Fruit fly (Drosophila melanogaster) whole organism, embryonic: Measurements from ENCODE around the gene NK7.1.
A peak's percentile ranks its signal among the peaks of the same experiment; 100 is the strongest.

Experiments used
- Awh ChIP-seq: fragments of 200-800 bp; sonication (Bioruptor generic); IDR thresholded peaks from 2 replicates; pipeline ENCODE4, ENCODE4 v1.3.6; 2022; ENCODE audit warnings: missing biosample characterization, missing genetic modification characterization
- B-H1 ChIP-seq: fragments of 200-800 bp; sonication (Bioruptor generic); IDR thresholded peaks from 3 replicates; pipeline ENCODE4 v1.3.6; 2022; ENCODE audit warnings: missing biosample characterization, missing genetic modification characterization
- BEAF-32 ChIP-seq: fragments of 200-800 bp; sonication (Bioruptor generic); optimal IDR thresholded peaks from 3 replicates; lab custom pipeline; 2017; ENCODE audit warnings: missing biosample characterization, missing genetic modification characterization, mild to moderate bottlenecking, moderate library complexity, missing genetic modification reagents
- Blimp-1 ChIP-seq: fragments of 200-800 bp; sonication (Bioruptor generic); optimal IDR thresholded peaks from 3 replicates; lab custom pipeline; 2018; ENCODE audit warnings: missing biosample characterization, missing genetic modification characterization, mild to moderate bottlenecking, moderate library complexity, missing genetic modification reagents
- CG1024 ChIP-seq: fragments of 200-800 bp; sonication (Bioruptor generic); IDR thresholded peaks from 2 replicates; pipeline ENCODE4 v1.3.6; 2022; ENCODE audit warnings: missing biosample characterization, missing genetic modification characterization
- CG11085 ChIP-seq: fragments of 200-800 bp; sonication (Bioruptor generic); IDR thresholded peaks from 2 replicates; pipeline ENCODE4 v1.3.6; 2022; ENCODE audit warnings: missing biosample characterization, missing genetic modification characterization
- CG11093 ChIP-seq: fragments of 200-800 bp; sonication (Bioruptor generic); IDR thresholded peaks from 3 replicates; pipeline ENCODE4 v1.3.6; 2022; ENCODE audit warnings: missing biosample characterization, missing genetic modification characterization
- CG11560 ChIP-seq: fragments of 200-800 bp; sonication (Bioruptor generic); IDR thresholded peaks from 3 replicates; pipeline ENCODE4 v1.3.6; 2022; ENCODE audit warnings: missing biosample characterization, missing genetic modification characterization
- CG13123 ChIP-seq: fragments of 200-800 bp; sonication (Bioruptor generic); optimal IDR thresholded peaks from 2 replicates; lab custom pipeline; 2016; ENCODE audit warnings: missing biosample characterization, missing genetic modification characterization
- CG14667 ChIP-seq: fragments of 200-800 bp; sonication (Bioruptor generic); IDR thresholded peaks from 2 replicates; pipeline ENCODE4 v1.3.6; 2022; ENCODE audit warnings: missing biosample characterization, missing genetic modification characterization
- CG16863 ChIP-seq: fragments of 200-800 bp; sonication (Bioruptor generic); optimal IDR thresholded peaks from 3 replicates; lab custom pipeline; 2016; ENCODE audit warnings: missing biosample characterization, missing genetic modification characterization
- CG17361 ChIP-seq: fragments of 200-800 bp; sonication (Bioruptor generic); IDR thresholded peaks from 3 replicates; pipeline ENCODE4 v1.3.6; 2022; ENCODE audit warnings: missing biosample characterization, missing genetic modification characterization
- CG30403 ChIP-seq: fragments of 200-800 bp; sonication (Bioruptor generic); optimal IDR thresholded peaks from 3 replicates; lab custom pipeline; 2016; ENCODE audit warnings: missing biosample characterization, missing genetic modification characterization
- CG32767 ChIP-seq: fragments of 200-800 bp; sonication (Bioruptor generic); IDR thresholded peaks from 2 replicates; pipeline ENCODE4 v1.3.6; 2022; ENCODE audit warnings: missing biosample characterization, missing genetic modification characterization
- CG6175 ChIP-seq: fragments of 200-800 bp; sonication (Bioruptor generic); IDR thresholded peaks from 3 replicates; pipeline ENCODE4 v1.3.6; 2022; ENCODE audit warnings: missing biosample characterization, missing genetic modification characterization
- CG6272 ChIP-seq: fragments of 200-800 bp; sonication (Bioruptor generic); IDR thresholded peaks from 2 replicates; pipeline ENCODE4 v1.3.6; 2022; ENCODE audit warnings: missing biosample characterization, missing genetic modification characterization
- CG6689 ChIP-seq: fragments of 200-800 bp; sonication (Bioruptor generic); IDR thresholded peaks from 2 replicates; pipeline ENCODE4 v1.3.6; 2022; ENCODE audit warnings: missing biosample characterization, missing genetic modification characterization
- CG7745 ChIP-seq: fragments of 200-800 bp; sonication (Bioruptor generic); optimal IDR thresholded peaks from 2 replicates; lab custom pipeline; 2018; ENCODE audit warnings: missing biosample characterization, mild to moderate bottlenecking, missing genetic modification characterization, moderate library complexity
- CG7786 ChIP-seq: fragments of 200-800 bp; sonication (Bioruptor generic); optimal IDR thresholded peaks from 2 replicates; lab custom pipeline; 2016; ENCODE audit warnings: missing biosample characterization, missing genetic modification characterization
- CG7987 ChIP-seq: fragments of 200-800 bp; sonication (Bioruptor generic); optimal IDR thresholded peaks from 2 replicates; lab custom pipeline; 2018; ENCODE audit warnings: missing biosample characterization, mild to moderate bottlenecking, missing genetic modification characterization, moderate library complexity
- CrebB ChIP-seq: fragments of 200-800 bp; sonication (Bioruptor generic); optimal IDR thresholded peaks from 3 replicates; lab custom pipeline; 2018; ENCODE audit warnings: missing biosample characterization, mild to moderate bottlenecking, missing genetic modification characterization
- Dref ChIP-seq: fragments of 200-800 bp; sonication (Bioruptor generic); IDR thresholded peaks from 2 replicates; pipeline ENCODE4 v1.3.6; 2022; ENCODE audit warnings: missing biosample characterization, missing genetic modification characterization
- Elba2 ChIP-seq: fragments of 200-800 bp; sonication (Bioruptor generic); optimal IDR thresholded peaks from 3 replicates; lab custom pipeline; 2016; ENCODE audit warnings: missing biosample characterization, missing genetic modification characterization
- Hmx ChIP-seq: fragments of 200-800 bp; sonication (Bioruptor generic); optimal IDR thresholded peaks from 2 replicates; lab custom pipeline; 2016; ENCODE audit warnings: missing biosample characterization, missing genetic modification characterization
- MESR4 ChIP-seq: fragments of 200-800 bp; sonication (Bioruptor generic); optimal IDR thresholded peaks from 2 replicates; lab custom pipeline; 2018; ENCODE audit warnings: missing biosample characterization, mild to moderate bottlenecking, missing genetic modification characterization, moderate library complexity
- MTF-1 ChIP-seq: fragments of 200-800 bp; sonication (Bioruptor generic); optimal IDR thresholded peaks from 2 replicates; lab custom pipeline; 2018; ENCODE audit warnings: missing biosample characterization, mild to moderate bottlenecking, missing genetic modification characterization, borderline replicate concordance
- Max ChIP-seq: fragments of 200-800 bp; sonication (Bioruptor generic); optimal IDR thresholded peaks from 2 replicates; lab custom pipeline; 2016; ENCODE audit warnings: missing biosample characterization, mild to moderate bottlenecking, missing genetic modification characterization
- Nf-YA ChIP-seq: fragments of 200-800 bp; sonication (Bioruptor generic); IDR thresholded peaks from 2 replicates; pipeline ENCODE4 v1.3.6; 2022; ENCODE audit warnings: missing biosample characterization, missing genetic modification characterization
- Ravus ChIP-seq: fragments of 200-800 bp; sonication (Bioruptor generic); IDR thresholded peaks from 2 replicates; pipeline ENCODE4 v1.3.6; 2022; ENCODE audit warnings: missing biosample characterization, missing genetic modification characterization
- Side ChIP-seq: fragments of 200-800 bp; sonication (Bioruptor generic); optimal IDR thresholded peaks from 2 replicates; lab custom pipeline; 2016; ENCODE audit warnings: missing biosample characterization, missing genetic modification characterization
- Vsx1 ChIP-seq: fragments of 200-800 bp; sonication (Bioruptor generic); optimal IDR thresholded peaks from 2 replicates; lab custom pipeline; 2017; ENCODE audit warnings: missing biosample characterization, mild to moderate bottlenecking, missing genetic modification characterization, missing genetic modification reagents
- Xbp1 ChIP-seq: fragments of 200-800 bp; sonication (Bioruptor generic); optimal IDR thresholded peaks from 3 replicates; lab custom pipeline; 2016; ENCODE audit warnings: missing biosample characterization, mild to moderate bottlenecking, missing genetic modification characterization
- btn ChIP-seq: fragments of 200-800 bp; sonication (Bioruptor generic); optimal IDR thresholded peaks from 2 replicates; lab custom pipeline; 2016; ENCODE audit warnings: missing biosample characterization, missing genetic modification characterization
- croc ChIP-seq: fragments of 200-800 bp; sonication (Bioruptor generic); conservative IDR thresholded peaks from 3 replicates; pipeline ENCODE4 v1.3.6; 2022; ENCODE audit warnings: missing biosample characterization, missing genetic modification characterization
- cwo ChIP-seq: fragments of 200-800 bp; sonication (Bioruptor generic); optimal IDR thresholded peaks from 3 replicates; lab custom pipeline; 2017; ENCODE audit warnings: missing biosample characterization, missing genetic modification characterization, mild to moderate bottlenecking, moderate library complexity, missing genetic modification reagents
- dimm ChIP-seq: fragments of 200-800 bp; sonication (Bioruptor generic); IDR thresholded peaks from 2 replicates; pipeline ENCODE4 v1.3.6; 2022; ENCODE audit warnings: missing biosample characterization, missing genetic modification characterization
- ems ChIP-seq: fragments of 200-800 bp; sonication (Bioruptor generic); optimal IDR thresholded peaks from 3 replicates; lab custom pipeline; 2016; ENCODE audit warnings: missing biosample characterization, missing genetic modification characterization
- gem ChIP-seq: fragments of 200-800 bp; sonication (Bioruptor generic); optimal IDR thresholded peaks from 2 replicates; lab custom pipeline; 2019; ENCODE audit warnings: missing biosample characterization, mild to moderate bottlenecking, missing genetic modification characterization, moderate library complexity
- gsb-n ChIP-seq: fragments of 200-800 bp; sonication (Bioruptor generic); optimal IDR thresholded peaks from 3 replicates; lab custom pipeline; 2018; ENCODE audit warnings: missing biosample characterization, mild to moderate bottlenecking, missing genetic modification characterization
- jing ChIP-seq: fragments of 200-800 bp; sonication (Bioruptor generic); optimal IDR thresholded peaks from 2 replicates; lab custom pipeline; 2018; ENCODE audit warnings: missing biosample characterization, mild to moderate bottlenecking, missing genetic modification characterization
- lilli ChIP-seq: fragments of 200-800 bp; sonication (Bioruptor generic); optimal IDR thresholded peaks from 3 replicates; lab custom pipeline; 2016; ENCODE audit warnings: missing biosample characterization, missing genetic modification characterization
- luna ChIP-seq: fragments of 200-800 bp; sonication (Bioruptor generic); optimal IDR thresholded peaks from 2 replicates; lab custom pipeline; 2016; ENCODE audit warnings: missing biosample characterization, missing genetic modification characterization
- otp ChIP-seq: fragments of 200-800 bp; sonication (Bioruptor generic); IDR thresholded peaks from 3 replicates; pipeline ENCODE4, ENCODE4 v1.3.6; 2022; ENCODE audit warnings: missing biosample characterization, missing genetic modification characterization
- psq ChIP-seq: fragments of 200-800 bp; sonication (Bioruptor generic); optimal IDR thresholded peaks from 2 replicates; lab custom pipeline; 2017; ENCODE audit warnings: missing biosample characterization, missing genetic modification characterization
- pzg ChIP-seq: fragments of 200-800 bp; sonication (Bioruptor generic); optimal IDR thresholded peaks from 3 replicates; lab custom pipeline; 2018; ENCODE audit warnings: missing biosample characterization, mild to moderate bottlenecking, missing genetic modification characterization, moderate library complexity
- sens ChIP-seq: fragments of 200-800 bp; sonication (Bioruptor generic); peaks from one replicate; lab custom pipeline; 2016; ENCODE audit warnings: missing biosample characterization, missing genetic modification characterization
- shn ChIP-seq: fragments of 200-800 bp; sonication (Bioruptor generic); optimal IDR thresholded peaks from 3 replicates; lab custom pipeline; 2016; ENCODE audit warnings: missing biosample characterization, missing genetic modification characterization
- slou ChIP-seq: fragments of 200-800 bp; sonication (Bioruptor generic); optimal IDR thresholded peaks from 3 replicates; lab custom pipeline; 2016; ENCODE audit warnings: missing biosample characterization, missing genetic modification characterization
- twi ChIP-seq: fragments of 200-800 bp; optimal IDR thresholded peaks from 2 replicates; lab custom pipeline; 2019; ENCODE audit warnings: missing biosample characterization, mild to moderate bottlenecking, missing genetic modification characterization, moderate library complexity
- vfl ChIP-seq: fragments of 200-800 bp; sonication (Bioruptor generic); optimal IDR thresholded peaks from 2 replicates; lab custom pipeline; 2016; ENCODE audit warnings: missing biosample characterization, missing genetic modification characterization

NK7.1 gene

dm6 chr3R:14370199-14370933 lies 2.4 kb downstream of the NK7.1 start (continued):
- TF ChIP-seq Nf-YA (GFP tag; lab: Robert Waterston, UW) (0 out of 2 replicates have a peak, but pooled peaks have one; percentile 35), twi (no peak), CG11085 (GFP tag; lab: Robert Waterston, UW) (peak; percentile 49; the same call in 1 of the 2 replicates), croc (GFP tag; lab: Robert Waterston, UW) (peak; percentile 74), psq (GFP tag; lab: Kevin White, UChicago) (peak; percentile 54), CG1024 (GFP tag; lab: Robert Waterston, UW) (peak; percentile 21; the same call in 1 of the 2 replicates), vfl (GFP tag; lab: Kevin White, UChicago) (peak; percentile 72), MTF-1 (GFP tag; lab: Kevin White, UChicago) (no peak), gem (tag; lab: Kevin White, UChicago) (peak; percentile 87), ems (GFP tag; lab: Kevin White, UChicago) (peak; percentile 81), CG7745 (no peak), Xbp1 (GFP tag; lab: Kevin White, UChicago) (peak; percentile 84), CG13123 (peak; percentile 67), Elba2 (no peak), CG11093 (GFP tag; lab: Robert Waterston, UW) (peak; percentile 74), CG30403 (peak; percentile 85), sens (GFP tag; lab: Kevin White, UChicago) (peak; percentile 98), Ravus (GFP tag; lab: Robert Waterston, UW) (peak; percentile 22), otp (peak; percentile 75; the same call in 1 of the 3 replicates), CrebB (peak; percentile 33), dimm (peak; percentile 61), lilli (GFP tag; lab: Kevin White, UChicago) (peak; percentile 78), CG17361 (peak; percentile 74), BEAF-32 (GFP tag; lab: Kevin White, UChicago) (no peak), btn (GFP tag; lab: Kevin White, UChicago) (peak; percentile 63), Side (GFP tag; lab: Kevin White, UChicago) (peak; percentile 53), Vsx1 (peak; percentile 11), gsb-n (tag; lab: Kevin White, UChicago) (peak; percentile 39), CG7987 (GFP tag; lab: Kevin White, UChicago) (no peak), Dref (GFP tag; lab: Robert Waterston, UW) (no peak), CG32767 (GFP tag; lab: Robert Waterston, UW) (peak; percentile 75), Hmx (peak; percentile 28), pzg (no peak), slou (peak; percentile 27), MESR4 (GFP tag; lab: Kevin White, UChicago) (no peak), jing (GFP tag; lab: Kevin White, UChicago) (peak; percentile 59), Awh (GFP tag; lab: Robert Waterston, UW) (peak; percentile 49; the same call in 1 of the 2 replicates), CG11560 (tag; lab: Robert Waterston, UW) (peak; percentile 43; the same call in 1 of the 3 replicates), CG6272 (GFP tag; lab: Robert Waterston, UW) (no peak; the same call in none of the 2 replicates), CG14667 (GFP tag; lab: Robert Waterston, UW) (peak; percentile 70), CG7786 (GFP tag; lab: Kevin White, UChicago) (peak; percentile 64), luna (GFP tag; lab: Kevin White, UChicago) (no peak), CG6175 (GFP tag; lab: Robert Waterston, UW) (peak; percentile 73; the same call in 2 of the 3 replicates), shn (GFP tag; lab: Kevin White, UChicago) (peak; percentile 31), CG6689 (peak; percentile 86), CG16863 (GFP tag; lab: Kevin White, UChicago) (peak; percentile 79), cwo (peak; percentile 79), B-H1 (GFP tag; lab: Robert Waterston, UW) (peak; percentile 82), Max (peak; percentile 25), Blimp-1 (GFP tag; lab: Kevin White, UChicago) (peak; percentile 73)
